Worm (Caenorhabditis elegans) whole organism, L4 larva: ENCODE data around the gene srlf-11.

ENCODE experiments used
- F10B5.3 ChIP-seq: sonication (generic microtip); optimal IDR thresholded peaks from 2 replicates; lab custom pipeline; 2016; ENCODE audit warnings: mild to moderate bottlenecking, missing genetic modification characterization, missing compliant biosample characterization
- F26F4.8 ChIP-seq: fragments of 200-800 bp; sonication (Bioruptor generic); conservative IDR thresholded peaks from 2 replicates; pipeline ENCODE4 v1.3.6; 2022; ENCODE audit warnings: missing genetic modification characterization, missing compliant biosample characterization
- F37D6.2 ChIP-seq: sonication (generic microtip); optimal IDR thresholded peaks from 2 replicates; lab custom pipeline; 2016; ENCODE audit warnings: mild to moderate bottlenecking, missing genetic modification characterization, missing compliant biosample characterization
- T20F7.1 ChIP-seq: fragments of 200-800 bp; sonication (Bioruptor generic); optimal IDR thresholded peaks from 2 replicates; lab custom pipeline; 2018; ENCODE audit warnings: mild to moderate bottlenecking, missing genetic modification characterization, missing compliant biosample characterization
- T26A8.4 ChIP-seq: fragments of 200-800 bp; sonication (Bioruptor generic); IDR thresholded peaks from 2 replicates; pipeline ENCODE4 v1.3.6; 2022; ENCODE audit warnings: missing genetic modification characterization, missing compliant biosample characterization
- ZK337.2 ChIP-seq: fragments of 200-800 bp; sonication (Bioruptor generic); IDR thresholded peaks from 2 replicates; pipeline ENCODE4 v1.3.6; 2022; ENCODE audit warnings: missing genetic modification reagents, missing genetic modification characterization, missing compliant biosample characterization
- aha-1 ChIP-seq: fragments of 150-350 bp; peaks from one replicate; lab custom pipeline; 2014; ENCODE audit warnings: missing biosample characterization, missing genetic modification characterization
- ceh-32 ChIP-seq: sonication (generic microtip); optimal IDR thresholded peaks from 2 replicates; lab custom pipeline; 2016; ENCODE audit warnings: mild to moderate bottlenecking, missing genetic modification characterization, missing compliant biosample characterization; ENCODE audit not compliant: poor library complexity
- ceh-44 ChIP-seq: fragments of 200-800 bp; sonication (Bioruptor generic); IDR thresholded peaks from 2 replicates; pipeline ENCODE4 v1.3.6; 2022; ENCODE audit warnings: missing genetic modification reagents, missing genetic modification characterization, missing compliant biosample characterization
- daf-16 ChIP-seq, 3 experiments: sonication (generic microtip); optimal IDR thresholded peaks; 2 replicates each; lab custom pipeline; 2016 to 2017; ENCODE audit warnings: missing genetic modification characterization in 3 of 3, missing genetic modification reagents in 3 of 3, mild to moderate bottlenecking in 2 of 3, missing compliant biosample characterization in 2 of 3, missing biosample characterization in 1 of 3, moderate library complexity in 1 of 3
- daf-8 ChIP-seq: fragments of 200-800 bp; sonication (Bioruptor generic); IDR thresholded peaks from 2 replicates; pipeline ENCODE4 v1.3.6; 2022; ENCODE audit warnings: missing genetic modification characterization, missing compliant biosample characterization
- dmd-9 ChIP-seq: fragments of 200-800 bp; sonication (Bioruptor generic); IDR thresholded peaks from 2 replicates; pipeline ENCODE4 v1.3.6; 2022; ENCODE audit warnings: missing genetic modification reagents, missing genetic modification characterization, missing compliant biosample characterization
- duxl-1 ChIP-seq: sonication (generic microtip); optimal IDR thresholded peaks from 2 replicates; lab custom pipeline; 2016; ENCODE audit warnings: mild to moderate bottlenecking, missing genetic modification characterization, moderate library complexity, missing compliant biosample characterization; ENCODE audit not compliant: poor library complexity
- dve-1 ChIP-seq: sonication (generic microtip); optimal IDR thresholded peaks from 2 replicates; lab custom pipeline; 2017; ENCODE audit warnings: antibody characterized with exemption, mild to moderate bottlenecking, missing genetic modification characterization, missing compliant biosample characterization; ENCODE audit not compliant: insufficient read depth
- egl-43 ChIP-seq: fragments of 200-800 bp; sonication (Bioruptor generic); IDR thresholded peaks from 2 replicates; pipeline ENCODE4 v1.3.6; 2022; ENCODE audit warnings: missing genetic modification reagents, missing genetic modification characterization, missing compliant biosample characterization
- hif-1 ChIP-seq, 2 experiments: sonication (generic microtip); optimal IDR thresholded peaks; 2 replicates each; lab custom pipeline; 2016 to 2017; ENCODE audit warnings: missing compliant biosample characterization in 2 of 2, missing genetic modification characterization in 2 of 2, missing genetic modification reagents in 2 of 2, missing genotype in 2 of 2, mild to moderate bottlenecking in 1 of 2
- hlh-11 ChIP-seq: fragments of 200-800 bp; sonication (Bioruptor generic); optimal IDR thresholded peaks from 2 replicates; lab custom pipeline; 2018; ENCODE audit warnings: mild to moderate bottlenecking, missing genetic modification characterization, missing compliant biosample characterization
- hlh-30 ChIP-seq: sonication (generic microtip); optimal IDR thresholded peaks from 2 replicates; lab custom pipeline; 2017; ENCODE audit warnings: antibody characterized with exemption, mild to moderate bottlenecking, missing genetic modification characterization, missing compliant biosample characterization; ENCODE audit not compliant: insufficient read depth
- lin-1 ChIP-seq: fragments of 200-800 bp; sonication (Bioruptor generic); IDR thresholded peaks from 2 replicates; pipeline ENCODE4 v1.3.6; 2022; ENCODE audit warnings: missing genetic modification reagents, missing genetic modification characterization, missing compliant biosample characterization
- lsy-2 ChIP-seq, 2 experiments: fragments of 150-350 bp in 1 of 2; sonication (generic microtip) in 1 of 2; optimal IDR thresholded peaks; 2 replicates each; lab custom pipeline; 2014 to 2017; ENCODE audit warnings: missing biosample characterization in 2 of 2, missing genetic modification characterization in 2 of 2
- madf-9 ChIP-seq: fragments of 200-800 bp; sonication (Bioruptor generic); conservative IDR thresholded peaks from 2 replicates; pipeline ENCODE4 v1.3.6; 2022; ENCODE audit warnings: missing genetic modification reagents, missing genetic modification characterization, missing compliant biosample characterization
- mdl-1 ChIP-seq, 2 experiments: fragments of 150-350 bp in 1 of 2; sonication (generic microtip) in 1 of 2; optimal IDR thresholded peaks; 2 replicates each; lab custom pipeline; 2014 to 2017; ENCODE audit warnings: missing biosample characterization in 2 of 2, missing genetic modification characterization in 2 of 2
- mdt-29 ChIP-seq: fragments of 200-800 bp; sonication (Bioruptor generic); IDR thresholded peaks from 2 replicates; pipeline ENCODE4 v1.3.6; 2022; ENCODE audit warnings: missing genetic modification reagents, missing genetic modification characterization, missing compliant biosample characterization
- mep-1 ChIP-seq: fragments of 150-350 bp; sonication (generic microtip); optimal IDR thresholded peaks from 3 replicates; lab custom pipeline; 2014; ENCODE audit warnings: missing biosample characterization, missing genetic modification characterization
- mes-2 ChIP-seq: sonication (generic microtip); optimal IDR thresholded peaks from 2 replicates; lab custom pipeline; 2016; ENCODE audit warnings: missing genotype, mild to moderate bottlenecking, missing genetic modification characterization, missing compliant biosample characterization; ENCODE audit not compliant: poor library complexity, severe bottlenecking
- mxl-2 ChIP-seq: fragments of 200-800 bp; sonication (Bioruptor generic); conservative IDR thresholded peaks from 2 replicates; pipeline ENCODE4 v1.3.6; 2022; ENCODE audit warnings: missing genetic modification reagents, missing genetic modification characterization, missing compliant biosample characterization
- mxl-3 ChIP-seq: fragments of 200-800 bp; sonication (Bioruptor generic); optimal IDR thresholded peaks from 2 replicates; lab custom pipeline; 2018; ENCODE audit warnings: mild to moderate bottlenecking, missing genetic modification characterization, missing compliant biosample characterization
- nhr-237 ChIP-seq: sonication (generic microtip); optimal IDR thresholded peaks from 2 replicates; lab custom pipeline; 2017; ENCODE audit warnings: missing biosample characterization, missing genetic modification characterization
- nhr-25 ChIP-seq: sonication (generic microtip); optimal IDR thresholded peaks from 2 replicates; lab custom pipeline; 2017; ENCODE audit warnings: missing genetic modification characterization, mild to moderate bottlenecking, missing compliant biosample characterization, antibody characterized with exemption, moderate library complexity, borderline replicate concordance; ENCODE audit not compliant: insufficient read depth
- nhr-28 ChIP-seq: fragments of 150-350 bp; optimal IDR thresholded peaks from 2 replicates; lab custom pipeline; 2014; ENCODE audit warnings: missing biosample characterization, missing genetic modification characterization
- nhr-41 ChIP-seq: fragments of 200-800 bp; sonication (Bioruptor generic); IDR thresholded peaks from 2 replicates; pipeline ENCODE4 v1.3.6; 2022; ENCODE audit warnings: missing genetic modification reagents, missing genetic modification characterization, missing compliant biosample characterization
- nhr-48 ChIP-seq: sonication (generic microtip); optimal IDR thresholded peaks from 2 replicates; lab custom pipeline; 2016; ENCODE audit warnings: mild to moderate bottlenecking, missing genetic modification characterization, missing compliant biosample characterization
- nhr-6 ChIP-seq: fragments of 150-350 bp; optimal IDR thresholded peaks from 2 replicates; lab custom pipeline; 2014; ENCODE audit warnings: missing biosample characterization, missing genetic modification characterization
- nhr-76 ChIP-seq: fragments of 150-350 bp; optimal IDR thresholded peaks from 2 replicates; lab custom pipeline; 2014; ENCODE audit warnings: missing biosample characterization, missing genetic modification characterization
- pha-4 ChIP-seq, 2 experiments: fragments of 150-350 bp in 1 of 2; fragments of 200-800 bp in 1 of 2; sonication (Bioruptor generic) in 1 of 2; IDR thresholded peaks in 1 of 2; optimal IDR thresholded peaks in 1 of 2; 2 replicates each; pipeline versions ENCODE4 v1.3.6 to Lab custom; 2014 to 2022; ENCODE audit warnings: missing genetic modification characterization in 2 of 2, missing genetic modification reagents in 2 of 2, missing biosample characterization in 1 of 2, missing compliant biosample characterization in 1 of 2
- php-3 ChIP-seq: fragments of 200-800 bp; sonication (Bioruptor generic); IDR thresholded peaks from 2 replicates; pipeline ENCODE4 v1.3.6; 2022; ENCODE audit warnings: missing genetic modification reagents, missing genetic modification characterization, missing compliant biosample characterization
- tag-97 ChIP-seq: fragments of 200-800 bp; sonication (Bioruptor generic); IDR thresholded peaks from 2 replicates; pipeline ENCODE4 v1.3.6; 2022; ENCODE audit warnings: missing genetic modification characterization, missing compliant biosample characterization
- unc-62 ChIP-seq, 3 experiments: fragments of 150-350 bp in 1 of 3; sonication (generic microtip); optimal IDR thresholded peaks in 2 of 3; peaks in 1 of 3; 1 replicate in 1 of 3; 2 replicates in 2 of 3; lab custom pipeline; 2014 to 2017; ENCODE audit warnings: missing biosample characterization in 3 of 3, missing genetic modification characterization in 3 of 3, missing genetic modification reagents in 3 of 3, missing genotype in 1 of 3
- zag-1 ChIP-seq: fragments of 150-350 bp; optimal IDR thresholded peaks from 2 replicates; lab custom pipeline; 2014; ENCODE audit warnings: missing biosample characterization, missing genetic modification characterization

Gene srlf-11

DNA sequence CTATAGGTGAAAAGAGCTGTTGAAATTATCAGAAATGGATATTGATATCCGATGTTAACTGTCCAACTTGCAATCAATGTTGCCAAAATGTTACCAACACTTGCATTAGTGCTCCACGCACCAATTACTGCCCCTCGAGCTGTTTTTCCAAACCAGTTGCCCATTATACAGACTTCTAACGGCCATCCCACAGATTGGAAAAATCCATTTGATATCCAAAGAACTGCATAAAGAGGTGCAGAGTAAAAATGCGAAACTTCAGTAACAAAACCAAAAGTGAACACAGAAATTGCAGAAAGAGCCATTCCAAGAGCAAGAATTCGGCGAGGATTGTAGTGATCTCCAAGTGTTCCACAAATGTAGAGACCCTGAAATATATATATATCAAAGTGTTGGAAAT, 31.8 kb downstream of the srlf-11 start:
- TF ChIP-seq T26A8.4 (GFP tag; lab: Robert Waterston, UW) (no peak), aha-1 (tag; lab: Kevin White, UChicago) (peak; percentile 53)

DNA sequence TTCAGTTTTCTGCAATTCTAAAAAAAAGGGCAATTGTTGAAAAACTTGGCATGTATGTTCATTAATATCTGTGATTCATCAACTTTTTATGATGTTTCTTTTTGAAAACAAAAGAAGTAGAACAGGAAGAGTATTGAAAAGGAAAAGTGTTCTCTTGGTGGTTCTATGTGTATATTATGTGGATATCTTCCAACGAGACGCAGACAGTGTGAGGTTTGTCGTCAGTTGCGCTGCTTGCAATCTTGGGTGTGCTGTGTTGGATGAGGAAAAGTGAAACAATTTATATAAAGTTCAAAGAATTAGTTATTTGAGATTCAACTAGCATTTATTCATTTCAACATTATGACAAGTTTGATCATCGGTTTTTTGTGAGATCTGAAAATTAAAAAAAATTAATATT, 33.4 kb downstream of the srlf-11 start:
- peak; percentile 44 for TF ChIP-seq nhr-28 (tag; lab: Kevin White, UChicago)
- peak; percentile 42 for TF ChIP-seq dve-1 (tag; lab: Kevin White, UChicago)
- TF ChIP-seq hlh-11, result peak; percentile 12
- no peak for TF ChIP-seq daf-16 (GFP tag; optimal IDR thresholded peaks at IDR 0.05; lab: Kevin White, UChicago)
- peak; percentile 35 for TF ChIP-seq daf-16 (tag; optimal IDR thresholded peaks at IDR 0.05; lab: Kevin White, UChicago)
- TF ChIP-seq duxl-1 (tag; lab: Kevin White, UChicago), result no peak
- TF ChIP-seq nhr-6 (tag; lab: Kevin White, UChicago), result peak; percentile 26
- TF ChIP-seq mes-2, result peak; percentile 3
- peak in 1 of 2 experiments; percentile 45 for TF ChIP-seq mdl-1 (tag; optimal IDR thresholded peaks at IDR 0.05; lab: Kevin White, UChicago)
- no peak for TF ChIP-seq tag-97 (GFP tag; lab: Robert Waterston, UW)
- no peak for TF ChIP-seq hif-1 (tag; optimal IDR thresholded peaks at IDR 0.05; lab: Kevin White, UChicago)
- TF ChIP-seq hlh-30 (tag; lab: Kevin White, UChicago), result peak; percentile 4
- no peak for TF ChIP-seq ceh-32 (tag; lab: Kevin White, UChicago)
- TF ChIP-seq pha-4 (GFP tag; IDR thresholded peaks at IDR 0.05; lab: Robert Waterston, UW), result no peak
- peak; percentile 19 for TF ChIP-seq pha-4 (tag; optimal IDR thresholded peaks at IDR 0.05; lab: Kevin White, UChicago)
- peak; percentile 42 for TF ChIP-seq mep-1 (tag; lab: Kevin White, UChicago)
- TF ChIP-seq lsy-2 (tag; optimal IDR thresholded peaks at IDR 0.05; lab: Kevin White, UChicago), result peak in 1 of 2 experiments; percentile 57
- TF ChIP-seq, all 104 proteins: peak for 11

DNA sequence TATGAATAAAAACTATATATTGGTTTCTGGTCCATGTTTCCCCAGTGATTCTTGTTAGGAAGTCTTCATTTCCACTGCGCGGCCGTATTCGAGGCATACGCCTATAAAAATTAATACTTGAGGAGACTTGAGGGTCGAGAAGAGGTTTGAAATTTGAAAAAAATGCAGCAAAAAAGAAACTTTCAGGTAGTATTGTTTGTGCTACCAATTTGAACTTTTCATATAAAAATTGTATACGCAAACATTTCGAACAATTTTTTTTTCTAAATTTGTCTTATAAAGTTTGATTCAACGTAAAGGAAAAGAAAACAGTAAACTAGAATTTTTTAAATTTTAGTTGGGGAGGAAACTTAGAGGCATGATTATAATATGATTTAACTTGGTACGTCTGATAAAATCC, 34.0 kb downstream of the srlf-11 start, which contains the start of gene T11G6.4:
Gene T11G6.4, minus strand, starts transcription at position 101 of the 400 bp plus-strand sequence.
- TF ChIP-seq aha-1 (tag; lab: Kevin White, UChicago) (peak; percentile 70), nhr-237 (no peak), nhr-25 (tag; lab: Kevin White, UChicago) (no peak), php-3 (GFP tag; lab: Robert Waterston, UW) (no peak), tag-97 (GFP tag; lab: Robert Waterston, UW) (no peak)

DNA sequence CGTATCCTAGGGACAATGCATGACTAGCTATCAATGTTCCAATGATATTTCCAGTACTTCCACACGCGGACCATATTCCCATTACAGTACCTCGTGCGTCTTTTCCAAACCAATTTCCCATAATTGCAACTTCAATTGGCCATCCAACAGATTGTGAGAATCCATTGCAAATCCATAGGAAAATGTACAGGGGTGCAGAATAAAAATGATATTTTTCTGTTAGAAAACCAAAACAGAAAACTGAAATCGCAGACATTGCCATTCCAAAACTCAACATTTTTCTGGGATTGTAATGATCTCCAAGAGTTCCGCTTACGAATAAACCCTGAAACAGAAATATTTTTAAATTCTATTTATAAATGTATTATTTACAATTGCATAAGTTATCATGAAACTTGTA, 34.7 kb downstream of the srlf-11 start:
- TF ChIP-seq zag-1 (no peak), lsy-2 (tag; optimal IDR thresholded peaks at IDR 0.05; lab: Kevin White, UChicago) (no peak), ceh-44 (GFP tag; lab: Robert Waterston, UW) (no peak), unc-62 (GFP tag; optimal IDR thresholded peaks at IDR 0.05 in 1 of 2; lab: Kevin White, UChicago) (peak in 1 of 2 experiments; percentile 50), unc-62 (tag; optimal IDR thresholded peaks at IDR 0.05; lab: Kevin White, UChicago) (no peak)

- peak; percentile 35 for TF ChIP-seq mep-1 (tag; lab: Kevin White, UChicago)
- TF ChIP-seq F10B5.3, result no peak
- no peak for TF ChIP-seq mxl-2 (GFP tag; lab: Robert Waterston, UW)
- TF ChIP-seq nhr-41 (GFP tag; lab: Robert Waterston, UW), result no peak
- no peak for TF ChIP-seq F37D6.2
- no peak for TF ChIP-seq daf-8 (GFP tag; lab: Robert Waterston, UW)
- TF ChIP-seq madf-9 (GFP tag; lab: Robert Waterston, UW), result no peak
- TF ChIP-seq dmd-9 (GFP tag; lab: Robert Waterston, UW), result no peak
- no peak for TF ChIP-seq ZK337.2 (GFP tag; lab: Robert Waterston, UW)
- no peak for TF ChIP-seq T20F7.1 (GFP tag; lab: Kevin White, UChicago)
- TF ChIP-seq php-3 (GFP tag; lab: Robert Waterston, UW), result no peak
- TF ChIP-seq zag-1, result no peak
- no peak for TF ChIP-seq F26F4.8 (GFP tag; lab: Robert Waterston, UW)
- TF ChIP-seq nhr-76 (tag; lab: Kevin White, UChicago), result no peak
- no peak for TF ChIP-seq nhr-48
- no peak for TF ChIP-seq egl-43
- no peak for TF ChIP-seq lin-1 (GFP tag; lab: Robert Waterston, UW)
- TF ChIP-seq mdt-29 (GFP tag; lab: Robert Waterston, UW), result no peak
- peak; percentile 60 for TF ChIP-seq mxl-3 (GFP tag; lab: Kevin White, UChicago)
These were observed 43.0 kb downstream of the srlf-11 start, which contains the start of gene T11G6.5 for ce11 chrIV:10842705-10843364. Gene T11G6.5 (minus strand): TSS chrIV:10842755.
